Fruit fly (Drosophila melanogaster) whole organism, embryonic: ENCODE measurements around the gene CG14356.

Experiments
- Bdp1 ChIP-seq: fragments of 200-800 bp; sonication (Bioruptor generic); optimal IDR thresholded peaks from 3 replicates; lab custom pipeline; 2016; ENCODE audit warnings: missing biosample characterization, missing genetic modification characterization
- BtbVII ChIP-seq: fragments of 200-800 bp; sonication (Bioruptor generic); optimal IDR thresholded peaks from 3 replicates; lab custom pipeline; 2017; ENCODE audit warnings: missing biosample characterization, mild to moderate bottlenecking, missing genetic modification characterization
- C15 ChIP-seq: fragments of 200-800 bp; sonication (Bioruptor generic); IDR thresholded peaks from 3 replicates; pipeline ENCODE4 v1.3.6; 2022; ENCODE audit warnings: missing biosample characterization, missing genetic modification characterization
- CG10209 ChIP-seq: fragments of 200-800 bp; sonication (Bioruptor generic); optimal IDR thresholded peaks from 3 replicates; lab custom pipeline; 2017; ENCODE audit warnings: missing biosample characterization, mild to moderate bottlenecking, missing genetic modification characterization, missing genetic modification reagents
- CG11398 ChIP-seq: fragments of 200-800 bp; sonication (Bioruptor generic); optimal IDR thresholded peaks from 2 replicates; lab custom pipeline; 2016; ENCODE audit warnings: missing biosample characterization, missing genetic modification characterization
- CG11504 ChIP-seq: fragments of 200-800 bp; sonication (Bioruptor generic); optimal IDR thresholded peaks from 3 replicates; lab custom pipeline; 2019; ENCODE audit warnings: missing biosample characterization, mild to moderate bottlenecking, missing genetic modification characterization, moderate library complexity
- CG12155 ChIP-seq: fragments of 200-800 bp; sonication (Bioruptor generic); optimal IDR thresholded peaks from 3 replicates; lab custom pipeline; 2016; ENCODE audit warnings: missing biosample characterization, missing genetic modification characterization
- CG12942 ChIP-seq: fragments of 200-800 bp; sonication (Bioruptor generic); optimal IDR thresholded peaks from 3 replicates; lab custom pipeline; 2016; ENCODE audit warnings: missing biosample characterization, missing genetic modification characterization
- CG13424 ChIP-seq: fragments of 200-800 bp; sonication (Bioruptor generic); optimal IDR thresholded peaks from 2 replicates; lab custom pipeline; 2019; ENCODE audit warnings: missing biosample characterization, mild to moderate bottlenecking, missing genetic modification characterization, moderate library complexity
- CG1647 ChIP-seq: fragments of 200-800 bp; sonication (Bioruptor generic); optimal IDR thresholded peaks from 3 replicates; lab custom pipeline; 2016; ENCODE audit warnings: missing biosample characterization, missing genetic modification characterization
- CG16779 ChIP-seq: fragments of 200-800 bp; sonication (Bioruptor generic); IDR thresholded peaks from 2 replicates; pipeline ENCODE4 v1.3.6; 2022; ENCODE audit warnings: missing biosample characterization, missing genetic modification characterization
- CG16813 ChIP-seq: fragments of 200-800 bp; sonication (Bioruptor generic); IDR thresholded peaks from 3 replicates; pipeline ENCODE4 v1.3.6; 2022; ENCODE audit warnings: missing biosample characterization, missing genetic modification characterization; ENCODE audit not compliant: partially characterized antibody
- CG17328 ChIP-seq: fragments of 200-800 bp; sonication (Bioruptor generic); IDR thresholded peaks from 2 replicates; pipeline ENCODE4 v1.3.6; 2022; ENCODE audit warnings: missing biosample characterization, missing genetic modification characterization
- CG17385 ChIP-seq: fragments of 200-800 bp; sonication (Bioruptor generic); optimal IDR thresholded peaks from 3 replicates; lab custom pipeline; 2018; ENCODE audit warnings: missing biosample characterization, mild to moderate bottlenecking, missing genetic modification characterization
- CG17802 ChIP-seq: fragments of 200-800 bp; sonication (Bioruptor generic); optimal IDR thresholded peaks from 2 replicates; lab custom pipeline; 2018; ENCODE audit warnings: missing biosample characterization, mild to moderate bottlenecking, missing genetic modification characterization, moderate library complexity
- CG1792 ChIP-seq: fragments of 200-800 bp; sonication (Bioruptor generic); optimal IDR thresholded peaks from 2 replicates; lab custom pipeline; 2016; ENCODE audit warnings: missing biosample characterization, missing genetic modification characterization
- CG3838 ChIP-seq: fragments of 200-800 bp; sonication (Bioruptor generic); optimal IDR thresholded peaks from 3 replicates; lab custom pipeline; 2016; ENCODE audit warnings: missing biosample characterization, missing genetic modification characterization
- CG6272 ChIP-seq: fragments of 200-800 bp; sonication (Bioruptor generic); IDR thresholded peaks from 2 replicates; pipeline ENCODE4 v1.3.6; 2022; ENCODE audit warnings: missing biosample characterization, missing genetic modification characterization
- CG6689 ChIP-seq: fragments of 200-800 bp; sonication (Bioruptor generic); IDR thresholded peaks from 2 replicates; pipeline ENCODE4 v1.3.6; 2022; ENCODE audit warnings: missing biosample characterization, missing genetic modification characterization
- CG6791 ChIP-seq: fragments of 200-800 bp; sonication (Bioruptor generic); IDR thresholded peaks from 3 replicates; pipeline ENCODE4 v1.3.6; 2022; ENCODE audit warnings: missing biosample characterization, missing genetic modification characterization; ENCODE audit not compliant: partially characterized antibody
- CG6813 ChIP-seq: fragments of 200-800 bp; sonication (Bioruptor generic); optimal IDR thresholded peaks from 2 replicates; lab custom pipeline; 2017; ENCODE audit warnings: missing biosample characterization, missing genetic modification characterization, mild to moderate bottlenecking, moderate library complexity, missing genetic modification reagents
- CG7271 ChIP-seq: fragments of 200-800 bp; sonication (Bioruptor generic); optimal IDR thresholded peaks from 2 replicates; lab custom pipeline; 2018; ENCODE audit warnings: missing biosample characterization, mild to moderate bottlenecking, missing genetic modification characterization, moderate library complexity
- CG7928 ChIP-seq: fragments of 200-800 bp; sonication (Bioruptor generic); optimal IDR thresholded peaks from 2 replicates; lab custom pipeline; 2017; ENCODE audit warnings: missing biosample characterization, mild to moderate bottlenecking, missing genetic modification characterization
- CG8944 ChIP-seq: fragments of 200-800 bp; sonication (Bioruptor generic); optimal IDR thresholded peaks from 3 replicates; lab custom pipeline; 2016; ENCODE audit warnings: missing biosample characterization, missing genetic modification characterization
- Doc3 ChIP-seq: fragments of 200-800 bp; sonication (Bioruptor generic); IDR thresholded peaks from 3 replicates; pipeline ENCODE4 v1.3.6; 2022; ENCODE audit warnings: missing biosample characterization, missing genetic modification characterization; ENCODE audit not compliant: partially characterized antibody
- Kr ChIP-seq: fragments of 200-800 bp; sonication (Bioruptor generic); optimal IDR thresholded peaks from 2 replicates; lab custom pipeline; 2017; ENCODE audit warnings: missing biosample characterization, mild to moderate bottlenecking, missing genetic modification characterization
- MESR4 ChIP-seq: fragments of 200-800 bp; sonication (Bioruptor generic); optimal IDR thresholded peaks from 2 replicates; lab custom pipeline; 2018; ENCODE audit warnings: missing biosample characterization, mild to moderate bottlenecking, missing genetic modification characterization, moderate library complexity
- Max ChIP-seq: fragments of 200-800 bp; sonication (Bioruptor generic); optimal IDR thresholded peaks from 2 replicates; lab custom pipeline; 2016; ENCODE audit warnings: missing biosample characterization, mild to moderate bottlenecking, missing genetic modification characterization
- NK7.1 ChIP-seq: fragments of 200-800 bp; sonication (Bioruptor generic); optimal IDR thresholded peaks from 3 replicates; lab custom pipeline; 2016; ENCODE audit warnings: missing biosample characterization, missing genetic modification characterization
- Oaz ChIP-seq: fragments of 200-800 bp; sonication (Bioruptor generic); IDR thresholded peaks from 2 replicates; pipeline ENCODE4 v1.3.6; 2022; ENCODE audit warnings: missing biosample characterization, missing genetic modification characterization
- Opbp ChIP-seq: fragments of 200-800 bp; sonication (Bioruptor generic); IDR thresholded peaks from 3 replicates; pipeline ENCODE4 v1.3.6; 2022; ENCODE audit warnings: missing biosample characterization, missing genetic modification characterization; ENCODE audit not compliant: partially characterized antibody
- Rx ChIP-seq: fragments of 200-800 bp; sonication (Bioruptor generic); IDR thresholded peaks from 2 replicates; pipeline ENCODE4 v1.3.6; 2022; ENCODE audit warnings: missing biosample characterization, missing genetic modification characterization
- Sin3A ChIP-seq: fragments of >200 bp; optimal IDR thresholded peaks from 2 replicates; lab custom pipeline; 2018
- Stat92E ChIP-seq, 3 experiments: fragments of >200 bp in 2 of 3; fragments of 200-800 bp in 1 of 3; sonication (Bioruptor generic) in 1 of 3; optimal IDR thresholded peaks; 2 replicates each; lab custom pipeline; 2017 to 2019; ENCODE audit warnings: missing biosample characterization in 3 of 3, missing genetic modification characterization in 3 of 3, mild to moderate bottlenecking in 1 of 3, moderate library complexity in 1 of 3
- TFAM ChIP-seq: fragments of 200-800 bp; sonication (Bioruptor generic); optimal IDR thresholded peaks from 2 replicates; lab custom pipeline; 2017; ENCODE audit warnings: missing biosample characterization, missing genetic modification characterization, inconsistent platforms
- al ChIP-seq: fragments of 200-800 bp; sonication (Bioruptor generic); IDR thresholded peaks from 2 replicates; pipeline ENCODE4 v1.3.6; 2022; ENCODE audit warnings: missing biosample characterization, missing genetic modification characterization
- aop ChIP-seq: fragments of 200-800 bp; sonication (Bioruptor generic); IDR thresholded peaks from 2 replicates; pipeline ENCODE4 v1.3.6; 2022; ENCODE audit warnings: missing biosample characterization, missing genetic modification characterization
- btn ChIP-seq: fragments of 200-800 bp; sonication (Bioruptor generic); optimal IDR thresholded peaks from 2 replicates; lab custom pipeline; 2016; ENCODE audit warnings: missing biosample characterization, missing genetic modification characterization
- cad ChIP-seq: fragments of >200 bp; optimal IDR thresholded peaks from 2 replicates; lab custom pipeline; 2017; ENCODE audit warnings: missing biosample characterization, missing genetic modification characterization
- chm ChIP-seq: fragments of 200-800 bp; sonication (Bioruptor generic); IDR thresholded peaks from 2 replicates; pipeline ENCODE4 v1.3.6; 2022; ENCODE audit warnings: missing biosample characterization, missing genetic modification characterization
- disco-r ChIP-seq: fragments of 200-800 bp; sonication (Bioruptor generic); optimal IDR thresholded peaks from 2 replicates; lab custom pipeline; 2016; ENCODE audit warnings: missing biosample characterization, missing genetic modification characterization
- dpn ChIP-seq, 2 experiments: fragments of 200-800 bp; sonication (Bioruptor generic); optimal IDR thresholded peaks; 3 replicates each; lab custom pipeline; 2016; ENCODE audit warnings: missing biosample characterization in 2 of 2, missing genetic modification characterization in 2 of 2
- fu2 ChIP-seq: fragments of 200-800 bp; sonication (Bioruptor generic); optimal IDR thresholded peaks from 2 replicates; lab custom pipeline; 2016; ENCODE audit warnings: missing biosample characterization, missing genetic modification characterization
- lov ChIP-seq, 2 experiments: fragments of 200-800 bp in 1 of 2; fragments of >200 bp in 1 of 2; sonication (Bioruptor generic) in 1 of 2; IDR thresholded peaks in 1 of 2; optimal IDR thresholded peaks in 1 of 2; 2 replicates in 1 of 2; 3 replicates in 1 of 2; pipeline versions ENCODE4 v1.3.6 to Lab custom; 2017 to 2022; ENCODE audit warnings: missing biosample characterization in 1 of 2, missing genetic modification characterization in 1 of 2
- maf-S ChIP-seq: fragments of 200-800 bp; sonication (Bioruptor generic); optimal IDR thresholded peaks from 2 replicates; lab custom pipeline; 2016; ENCODE audit warnings: missing biosample characterization, missing genetic modification characterization
- nom ChIP-seq: fragments of 200-800 bp; sonication (Bioruptor generic); optimal IDR thresholded peaks from 2 replicates; lab custom pipeline; 2017; ENCODE audit warnings: missing biosample characterization, missing genetic modification characterization, mild to moderate bottlenecking, moderate library complexity, missing genetic modification reagents
- row ChIP-seq: fragments of 200-800 bp; sonication (Bioruptor generic); IDR thresholded peaks from 3 replicates; pipeline ENCODE4 v1.3.6; 2022; ENCODE audit warnings: missing biosample characterization, missing genetic modification characterization
- so ChIP-seq: fragments of 200-800 bp; sonication (Bioruptor generic); IDR thresholded peaks from 3 replicates; pipeline ENCODE4 v1.3.6; 2022; ENCODE audit warnings: missing biosample characterization, missing genetic modification characterization
- ssp ChIP-seq: fragments of 200-800 bp; sonication (Bioruptor generic); IDR thresholded peaks from 2 replicates; pipeline ENCODE4 v1.3.6; 2022; ENCODE audit warnings: missing biosample characterization, missing genetic modification characterization
- trh ChIP-seq: fragments of 200-800 bp; sonication (Bioruptor generic); optimal IDR thresholded peaks from 2 replicates; lab custom pipeline; 2016; ENCODE audit warnings: missing biosample characterization, missing genetic modification characterization
- vfl ChIP-seq: fragments of 200-800 bp; sonication (Bioruptor generic); optimal IDR thresholded peaks from 2 replicates; lab custom pipeline; 2016; ENCODE audit warnings: missing biosample characterization, missing genetic modification characterization
- yki ChIP-seq: fragments of >200 bp; optimal IDR thresholded peaks from 3 replicates; lab custom pipeline; 2018

The CG14356 gene

DNA sequence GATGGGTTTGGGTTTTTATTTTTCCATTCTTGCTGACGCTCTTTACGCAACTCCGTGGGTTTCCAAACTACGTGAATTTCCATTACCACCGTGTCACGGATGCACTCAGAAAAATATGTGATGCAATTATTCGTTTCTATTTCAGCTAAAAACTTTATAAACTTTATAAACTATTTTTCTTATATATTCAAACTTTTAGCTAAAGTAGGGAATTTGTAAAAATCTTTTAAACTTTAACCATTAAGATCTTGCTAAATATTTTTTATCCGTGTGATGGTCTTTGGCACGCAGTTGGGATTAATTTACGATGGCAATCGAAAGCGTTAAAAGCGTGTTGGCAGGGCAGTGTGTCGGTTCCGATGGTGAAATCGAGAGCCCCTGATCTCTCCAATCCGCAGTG lies 36.4 kb downstream of the CG14356 start (continued):
- no peak for TF ChIP-seq TFAM
- no peak for TF ChIP-seq CG12942
- TF ChIP-seq MESR4 (GFP tag; lab: Kevin White, UChicago): no peak
- TF ChIP-seq Stat92E (GFP tag; optimal IDR thresholded peaks at IDR 0.05; lab: Kevin White, UChicago): no peak
- TF ChIP-seq nom (GFP tag; lab: Kevin White, UChicago): no peak
- TF ChIP-seq Oaz (GFP tag; lab: Robert Waterston, UW): peak; percentile 36; the same call in 1 of the 2 replicates
- TF ChIP-seq CG11504 (tag; lab: Kevin White, UChicago): peak; percentile 81
- TF ChIP-seq Doc3 (GFP tag; lab: Robert Waterston, UW): no peak
- no peak for TF ChIP-seq Max (GFP tag; lab: Kevin White, UChicago)
- no peak for TF ChIP-seq vfl
- no peak for TF ChIP-seq Sin3A (lab: Kevin White, UChicago)
- TF ChIP-seq CG10209: peak; percentile 16
- no peak for TF ChIP-seq CG1647
- TF ChIP-seq CG17328 (GFP tag; lab: Robert Waterston, UW): peak; percentile 34; the same call in 1 of the 2 replicates
- TF ChIP-seq disco-r (GFP tag; lab: Kevin White, UChicago): no peak
- no peak for TF ChIP-seq CG6813 (GFP tag; lab: Kevin White, UChicago)
- TF ChIP-seq CG7928 (GFP tag; lab: Kevin White, UChicago): no peak
- TF ChIP-seq so (GFP tag; lab: Robert Waterston, UW): peak; percentile 68; the same call in 1 of the 3 replicates
- TF ChIP-seq CG16813 (GFP tag; lab: Robert Waterston, UW): no peak
- no peak for TF ChIP-seq CG8944 (GFP tag; lab: Kevin White, UChicago)
- TF ChIP-seq maf-S: no peak
- no peak for TF ChIP-seq CG3838
- TF ChIP-seq al (GFP tag; lab: Robert Waterston, UW): no peak
- no peak for TF ChIP-seq CG16779 (GFP tag; lab: Robert Waterston, UW)
- TF ChIP-seq BtbVII: peak; percentile 45
- TF ChIP-seq chm (GFP tag; lab: Robert Waterston, UW): no peak
- TF ChIP-seq CG1792 (GFP tag; lab: Kevin White, UChicago): no peak
- no peak for TF ChIP-seq C15 (GFP tag; lab: Robert Waterston, UW)
- TF ChIP-seq Kr (GFP tag; lab: Kevin White, UChicago): no peak
- TF ChIP-seq btn: no peak
- peak; percentile 65 for TF ChIP-seq CG13424 (tag; lab: Kevin White, UChicago)
- no peak for TF ChIP-seq trh (GFP tag; lab: Kevin White, UChicago)
- TF ChIP-seq yki (lab: Kevin White, UChicago): no peak
- no peak for TF ChIP-seq NK7.1 (GFP tag; lab: Kevin White, UChicago)
- TF ChIP-seq CG12155 (GFP tag; lab: Kevin White, UChicago): no peak
- TF ChIP-seq CG7271 (tag; lab: Kevin White, UChicago): no peak
- TF ChIP-seq CG6791 (GFP tag; lab: Robert Waterston, UW): no peak
- TF ChIP-seq CG11398 (GFP tag; lab: Kevin White, UChicago): no peak
- TF ChIP-seq fu2 (GFP tag; lab: Kevin White, UChicago): no peak
- TF ChIP-seq Bdp1 (GFP tag; lab: Kevin White, UChicago): no peak
- peak; percentile 60 for TF ChIP-seq CG17385 (GFP tag; lab: Kevin White, UChicago)
- TF ChIP-seq CG6272 (GFP tag; lab: Robert Waterston, UW): 0 out of 2 replicates have a peak, but pooled peaks have one; percentile 23
- TF ChIP-seq dpn (GFP tag; optimal IDR thresholded peaks at IDR 0.05; lab: Kevin White, UChicago): peak in 1 of 2 experiments; percentile 34
- TF ChIP-seq CG17802 (tag; lab: Kevin White, UChicago): no peak
- TF ChIP-seq Opbp (GFP tag; lab: Robert Waterston, UW): no peak
- TF ChIP-seq Rx (GFP tag; lab: Robert Waterston, UW): no peak
- TF ChIP-seq row (GFP tag; lab: Robert Waterston, UW): peak; percentile 63
- peak; percentile 46; the same call in 1 of the 2 replicates for TF ChIP-seq ssp (GFP tag; lab: Robert Waterston, UW)
- no peak for TF ChIP-seq lov (optimal IDR thresholded peaks at IDR 0.05; lab: Kevin White, UChicago)
- TF ChIP-seq lov (GFP tag; IDR thresholded peaks at IDR 0.05; lab: Robert Waterston, UW): no peak
- TF ChIP-seq CG6689 (GFP tag; lab: Robert Waterston, UW): peak; percentile 39
- TF ChIP-seq cad: no peak
- TF ChIP-seq aop: no peak
